Fruit fly (Drosophila melanogaster) whole organism, embryonic: ENCODE measurements around the gene Notum.
A peak's percentile ranks its signal among the peaks of the same experiment; 100 is the strongest.

ENCODE experiments used
- Awh ChIP-seq: fragments of 200-800 bp; sonication (Bioruptor generic); IDR thresholded peaks from 2 replicates; pipeline ENCODE4, ENCODE4 v1.3.6; 2022; ENCODE audit warnings: missing biosample characterization, missing genetic modification characterization
- CG10209 ChIP-seq: fragments of 200-800 bp; sonication (Bioruptor generic); optimal IDR thresholded peaks from 3 replicates; lab custom pipeline; 2017; ENCODE audit warnings: missing biosample characterization, mild to moderate bottlenecking, missing genetic modification characterization, missing genetic modification reagents
- CG10979 ChIP-seq: fragments of 200-800 bp; sonication (Bioruptor generic); optimal IDR thresholded peaks from 2 replicates; lab custom pipeline; 2018; ENCODE audit warnings: missing biosample characterization, mild to moderate bottlenecking, missing genetic modification characterization, moderate library complexity
- CG13296 ChIP-seq: fragments of 200-800 bp; sonication (Bioruptor generic); optimal IDR thresholded peaks from 3 replicates; lab custom pipeline; 2018; ENCODE audit warnings: missing biosample characterization, mild to moderate bottlenecking, missing genetic modification characterization
- CG13424 ChIP-seq: fragments of 200-800 bp; sonication (Bioruptor generic); optimal IDR thresholded peaks from 2 replicates; lab custom pipeline; 2019; ENCODE audit warnings: missing biosample characterization, mild to moderate bottlenecking, missing genetic modification characterization, moderate library complexity
- CG14667 ChIP-seq: fragments of 200-800 bp; sonication (Bioruptor generic); IDR thresholded peaks from 2 replicates; pipeline ENCODE4 v1.3.6; 2022; ENCODE audit warnings: missing biosample characterization, missing genetic modification characterization
- CG1529 ChIP-seq: fragments of 200-800 bp; sonication (Bioruptor generic); optimal IDR thresholded peaks from 3 replicates; lab custom pipeline; 2018; ENCODE audit warnings: missing biosample characterization, missing genetic modification characterization
- CG17829 ChIP-seq: fragments of 200-800 bp; optimal IDR thresholded peaks from 2 replicates; lab custom pipeline; 2019; ENCODE audit warnings: missing biosample characterization, mild to moderate bottlenecking, missing genetic modification characterization, moderate library complexity
- CG31441 ChIP-seq: fragments of 200-800 bp; sonication (Bioruptor generic); IDR thresholded peaks from 2 replicates; pipeline ENCODE4 v1.3.6; 2022; ENCODE audit warnings: missing biosample characterization, missing genetic modification characterization
- CG3407 ChIP-seq: fragments of 200-800 bp; sonication (Bioruptor generic); optimal IDR thresholded peaks from 2 replicates; lab custom pipeline; 2018; ENCODE audit warnings: missing biosample characterization, mild to moderate bottlenecking, missing genetic modification characterization
- CG5180 ChIP-seq: fragments of 200-800 bp; sonication (Bioruptor generic); optimal IDR thresholded peaks from 3 replicates; lab custom pipeline; 2017; ENCODE audit warnings: missing biosample characterization, missing genetic modification characterization, mild to moderate bottlenecking, moderate library complexity, missing genetic modification reagents
- CG6254 ChIP-seq: fragments of 200-800 bp; sonication (Bioruptor generic); optimal IDR thresholded peaks from 3 replicates; lab custom pipeline; 2017; ENCODE audit warnings: mild to moderate bottlenecking, missing biosample characterization, missing genetic modification reagents, missing genetic modification characterization
- CG6654 ChIP-seq: fragments of 200-800 bp; sonication (Bioruptor generic); optimal IDR thresholded peaks from 2 replicates; lab custom pipeline; 2017; ENCODE audit warnings: missing biosample characterization, mild to moderate bottlenecking, missing genetic modification characterization
- CG6791 ChIP-seq: fragments of 200-800 bp; sonication (Bioruptor generic); IDR thresholded peaks from 3 replicates; pipeline ENCODE4 v1.3.6; 2022; ENCODE audit warnings: missing biosample characterization, missing genetic modification characterization; ENCODE audit not compliant: partially characterized antibody
- CG6813 ChIP-seq: fragments of 200-800 bp; sonication (Bioruptor generic); optimal IDR thresholded peaks from 2 replicates; lab custom pipeline; 2017; ENCODE audit warnings: missing biosample characterization, missing genetic modification characterization, mild to moderate bottlenecking, moderate library complexity, missing genetic modification reagents
- CG7271 ChIP-seq: fragments of 200-800 bp; sonication (Bioruptor generic); optimal IDR thresholded peaks from 2 replicates; lab custom pipeline; 2018; ENCODE audit warnings: missing biosample characterization, mild to moderate bottlenecking, missing genetic modification characterization, moderate library complexity
- CG7556 ChIP-seq: fragments of 200-800 bp; sonication (Bioruptor generic); optimal IDR thresholded peaks from 2 replicates; lab custom pipeline; 2017; ENCODE audit warnings: missing biosample characterization, mild to moderate bottlenecking, missing genetic modification characterization
- CoRest ChIP-seq: fragments of 200-800 bp; sonication (Bioruptor generic); optimal IDR thresholded peaks from 3 replicates; lab custom pipeline; 2018; ENCODE audit warnings: missing biosample characterization, mild to moderate bottlenecking, missing genetic modification characterization, moderate library complexity
- E2f1 ChIP-seq: fragments of 200-800 bp; sonication (Bioruptor generic); IDR thresholded peaks from 2 replicates; pipeline ENCODE4 v1.3.6; 2022; ENCODE audit warnings: missing biosample characterization, missing genetic modification characterization
- HHEX ChIP-seq: fragments of 200-800 bp; sonication (Bioruptor generic); optimal IDR thresholded peaks from 3 replicates; lab custom pipeline; 2017; ENCODE audit warnings: missing biosample characterization, mild to moderate bottlenecking, missing genetic modification characterization, missing genetic modification reagents
- Hmr ChIP-seq: fragments of 200-800 bp; sonication (Bioruptor generic); optimal IDR thresholded peaks from 3 replicates; lab custom pipeline; 2017; ENCODE audit warnings: mild to moderate bottlenecking, missing biosample characterization, missing genetic modification reagents, missing genetic modification characterization
- Hr51 ChIP-seq, 2 experiments: fragments of 200-800 bp; sonication (Bioruptor generic); optimal IDR thresholded peaks; 2 replicates in 1 of 2; 3 replicates in 1 of 2; lab custom pipeline; 2016 to 2018; ENCODE audit warnings: missing biosample characterization in 2 of 2, missing genetic modification characterization in 2 of 2, mild to moderate bottlenecking in 1 of 2, moderate library complexity in 1 of 2
- Jarid2 ChIP-seq: fragments of 200-800 bp; sonication (Bioruptor generic); optimal IDR thresholded peaks from 3 replicates; lab custom pipeline; 2017; ENCODE audit warnings: mild to moderate bottlenecking, missing biosample characterization, missing genetic modification reagents, missing genetic modification characterization
- Ptx1 ChIP-seq: fragments of 200-800 bp; sonication (Bioruptor generic); IDR thresholded peaks from 2 replicates; pipeline ENCODE4 v1.3.6; 2022; ENCODE audit warnings: missing biosample characterization, missing genetic modification characterization
- Ssrp ChIP-seq: fragments of 200-800 bp; sonication (Bioruptor generic); optimal IDR thresholded peaks from 2 replicates; lab custom pipeline; 2018; ENCODE audit warnings: missing biosample characterization, mild to moderate bottlenecking, missing genetic modification characterization, moderate library complexity
- Stat92E ChIP-seq, 3 experiments: fragments of >200 bp in 2 of 3; fragments of 200-800 bp in 1 of 3; sonication (Bioruptor generic) in 1 of 3; optimal IDR thresholded peaks; 2 replicates each; lab custom pipeline; 2017 to 2019; ENCODE audit warnings: missing biosample characterization in 3 of 3, missing genetic modification characterization in 3 of 3, mild to moderate bottlenecking in 1 of 3, moderate library complexity in 1 of 3
- Taf1 ChIP-seq: fragments of 200-800 bp; sonication (Bioruptor generic); IDR thresholded peaks from 2 replicates; pipeline ENCODE4 v1.3.6; 2022; ENCODE audit warnings: missing biosample characterization, missing genetic modification characterization
- Xrp1 ChIP-seq: fragments of 200-800 bp; sonication (Bioruptor generic); IDR thresholded peaks from 2 replicates; pipeline ENCODE4 v1.3.6; 2022; ENCODE audit warnings: missing biosample characterization, missing genetic modification characterization
- crol ChIP-seq: fragments of 200-800 bp; sonication (Bioruptor generic); IDR thresholded peaks from 2 replicates; pipeline ENCODE4 v1.3.6; 2022; ENCODE audit warnings: missing biosample characterization, missing genetic modification characterization
- en ChIP-seq: fragments of 200-800 bp; sonication (Bioruptor generic); optimal IDR thresholded peaks from 2 replicates; lab custom pipeline; 2016; ENCODE audit warnings: missing biosample characterization, missing genetic modification characterization
- eyg ChIP-seq: fragments of 200-800 bp; sonication (Bioruptor generic); optimal IDR thresholded peaks from 3 replicates; lab custom pipeline; 2016; ENCODE audit warnings: missing biosample characterization, missing genetic modification characterization
- fd96Cb ChIP-seq: fragments of 200-800 bp; sonication (Bioruptor generic); optimal IDR thresholded peaks from 2 replicates; lab custom pipeline; 2018; ENCODE audit warnings: missing biosample characterization, mild to moderate bottlenecking, missing genetic modification characterization, moderate library complexity
- gfzf ChIP-seq: fragments of 200-800 bp; sonication (Bioruptor generic); optimal IDR thresholded peaks from 2 replicates; lab custom pipeline; 2016; ENCODE audit warnings: missing biosample characterization, mild to moderate bottlenecking, missing genetic modification characterization, moderate library complexity
- grn ChIP-seq: fragments of 200-800 bp; sonication (Bioruptor generic); optimal IDR thresholded peaks from 3 replicates; lab custom pipeline; 2017; ENCODE audit warnings: missing biosample characterization, missing genetic modification characterization
- inv ChIP-seq: fragments of 200-800 bp; sonication (Bioruptor generic); IDR thresholded peaks from 2 replicates; pipeline ENCODE4 v1.3.6; 2022; ENCODE audit warnings: missing biosample characterization, missing genetic modification characterization; ENCODE audit not compliant: partially characterized antibody
- jigr1 ChIP-seq: fragments of 200-800 bp; sonication (Bioruptor generic); IDR thresholded peaks from 3 replicates; pipeline ENCODE4 v1.3.6; 2022; ENCODE audit warnings: missing biosample characterization, missing genetic modification characterization
- knrl ChIP-seq: fragments of 200-800 bp; sonication (Bioruptor generic); IDR thresholded peaks from 3 replicates; pipeline ENCODE4 v1.3.6; 2022; ENCODE audit warnings: missing biosample characterization, missing genetic modification characterization; ENCODE audit not compliant: partially characterized antibody
- pan ChIP-seq, 4 experiments: fragments of >200 bp in 3 of 4; fragments of 200-800 bp in 1 of 4; sonication (Bioruptor generic) in 1 of 4; optimal IDR thresholded peaks in 3 of 4; IDR thresholded peaks in 1 of 4; 2 replicates each; pipeline versions ENCODE4 v1.3.6 to Lab custom; 2017 to 2022; ENCODE audit warnings: missing biosample characterization in 2 of 4, missing genetic modification characterization in 2 of 4, mixed read lengths in 1 of 4
- pum ChIP-seq: fragments of 200-800 bp; sonication (Bioruptor generic); optimal IDR thresholded peaks from 2 replicates; lab custom pipeline; 2016; ENCODE audit warnings: missing biosample characterization, missing genetic modification characterization
- row ChIP-seq: fragments of 200-800 bp; sonication (Bioruptor generic); IDR thresholded peaks from 3 replicates; pipeline ENCODE4 v1.3.6; 2022; ENCODE audit warnings: missing biosample characterization, missing genetic modification characterization
- salm ChIP-seq: fragments of 200-800 bp; sonication (Bioruptor generic); optimal IDR thresholded peaks from 2 replicates; lab custom pipeline; 2018; ENCODE audit warnings: missing biosample characterization, mild to moderate bottlenecking, missing genetic modification characterization
- sqz ChIP-seq: fragments of 200-800 bp; sonication (Bioruptor generic); optimal IDR thresholded peaks from 3 replicates; lab custom pipeline; 2018; ENCODE audit warnings: missing biosample characterization, mild to moderate bottlenecking, missing genetic modification characterization
- ssp ChIP-seq: fragments of 200-800 bp; sonication (Bioruptor generic); IDR thresholded peaks from 2 replicates; pipeline ENCODE4 v1.3.6; 2022; ENCODE audit warnings: missing biosample characterization, missing genetic modification characterization
- tgo ChIP-seq: fragments of 200-800 bp; sonication (Bioruptor generic); IDR thresholded peaks from 3 replicates; pipeline ENCODE4 v1.3.6; 2022; ENCODE audit warnings: missing biosample characterization, missing genetic modification characterization
- tio ChIP-seq: fragments of 200-800 bp; sonication (Bioruptor generic); optimal IDR thresholded peaks from 2 replicates; lab custom pipeline; 2017; ENCODE audit warnings: missing biosample characterization, missing genetic modification characterization, inconsistent platforms
- trem ChIP-seq: fragments of 200-800 bp; optimal IDR thresholded peaks from 3 replicates; lab custom pipeline; 2019; ENCODE audit warnings: missing biosample characterization, mild to moderate bottlenecking, missing genetic modification characterization, moderate library complexity
- zen2 ChIP-seq: fragments of 200-800 bp; sonication (Bioruptor generic); IDR thresholded peaks from 3 replicates; pipeline ENCODE4 v1.3.6; 2022; ENCODE audit warnings: missing biosample characterization, missing genetic modification characterization; ENCODE audit not compliant: partially characterized antibody

Notum gene

dm6 chr3L:16043045-16043781, 19.9 kb downstream of the Notum start (continued):
- peak; percentile 48 for TF ChIP-seq CG3407 (GFP tag; lab: Kevin White, UChicago)
- peak; percentile 71 for TF ChIP-seq Ssrp (tag; lab: Kevin White, UChicago)
- no peak for TF ChIP-seq pan (optimal IDR thresholded peaks at IDR 0.05; lab: Kevin White, UChicago)
- TF ChIP-seq pan (GFP tag; optimal IDR thresholded peaks at IDR 0.05 in 1 of 2, IDR thresholded peaks at IDR 0.05 in 1 of 2): peak in 1 of 2 experiments; percentile 31
- TF ChIP-seq CG31441 (GFP tag; lab: Robert Waterston, UW): peak; percentile 66
- peak; percentile 69 for TF ChIP-seq Xrp1
- peak; percentile 50; the same call in 1 of the 3 replicates for TF ChIP-seq CG6791 (GFP tag; lab: Robert Waterston, UW)
- no peak for TF ChIP-seq Taf1 (GFP tag; lab: Robert Waterston, UW)
- peak in 1 of 3 experiments; percentile 94 for TF ChIP-seq Stat92E (GFP tag; optimal IDR thresholded peaks at IDR 0.05; lab: Kevin White, UChicago)
- no peak for TF ChIP-seq CG14667 (GFP tag; lab: Robert Waterston, UW)
- TF ChIP-seq CG13424: peak; percentile 69
- no peak for TF ChIP-seq knrl (GFP tag; lab: Robert Waterston, UW)
- peak; percentile 21 for TF ChIP-seq salm (tag; lab: Kevin White, UChicago)
- no peak for TF ChIP-seq eyg (GFP tag; lab: Kevin White, UChicago)
- TF ChIP-seq CG10209 (GFP tag; lab: Kevin White, UChicago): peak; percentile 50
- TF ChIP-seq jigr1 (GFP tag; lab: Robert Waterston, UW): no peak
- TF ChIP-seq grn: peak; percentile 13
- peak; percentile 30 for TF ChIP-seq CG1529
- peak; percentile 68 for TF ChIP-seq fd96Cb (tag; lab: Kevin White, UChicago)
- peak; percentile 10 for TF ChIP-seq CG5180 (GFP tag; lab: Kevin White, UChicago)
- TF ChIP-seq Ptx1 (GFP tag; lab: Robert Waterston, UW): peak; percentile 51; the same call in 1 of the 2 replicates
- TF ChIP-seq inv (GFP tag; lab: Robert Waterston, UW): no peak
- no peak for TF ChIP-seq Jarid2
- TF ChIP-seq crol (GFP tag; lab: Robert Waterston, UW): peak; percentile 93
- peak; percentile 20 for TF ChIP-seq Hmr (GFP tag; lab: Kevin White, UChicago)
- no peak for TF ChIP-seq CG6654
- TF ChIP-seq zen2 (GFP tag; lab: Robert Waterston, UW): no peak
- TF ChIP-seq trem (tag; lab: Kevin White, UChicago): peak; percentile 51
- TF ChIP-seq ssp (GFP tag; lab: Robert Waterston, UW): no peak
- TF ChIP-seq CG7271 (tag; lab: Kevin White, UChicago): peak; percentile 13
- TF ChIP-seq CG6813 (GFP tag; lab: Kevin White, UChicago): peak; percentile 50
- peak; percentile 71 for TF ChIP-seq row (GFP tag; lab: Robert Waterston, UW)
- TF ChIP-seq CG7556: peak; percentile 14
- TF ChIP-seq pum (GFP tag; lab: Kevin White, UChicago): no peak
- TF ChIP-seq CoRest: peak; percentile 62
- TF ChIP-seq E2f1 (GFP tag; lab: Robert Waterston, UW): peak; percentile 44; the same call in 1 of the 2 replicates
- peak; percentile 37 for TF ChIP-seq CG6254 (GFP tag; lab: Kevin White, UChicago)
- TF ChIP-seq Hr51 (GFP tag; optimal IDR thresholded peaks at IDR 0.05; lab: Kevin White, UChicago): peak in 1 of 2 experiments; percentile 51
- TF ChIP-seq CG17829 (tag; lab: Kevin White, UChicago): peak; percentile 68
- no peak for TF ChIP-seq Awh (GFP tag; lab: Robert Waterston, UW)
- TF ChIP-seq CG13296: peak; percentile 42
- TF ChIP-seq gfzf (GFP tag; lab: Kevin White, UChicago): no peak
- TF ChIP-seq tgo (GFP tag; lab: Robert Waterston, UW): 0 out of 3 replicates have a peak, but pooled peaks have one; percentile 21
- TF ChIP-seq HHEX (GFP tag; lab: Kevin White, UChicago): peak; percentile 49
- TF ChIP-seq en (GFP tag; lab: Kevin White, UChicago): no peak
- TF ChIP-seq CG10979 (tag; lab: Kevin White, UChicago): peak; percentile 62
- no peak for TF ChIP-seq tio (GFP tag; lab: Kevin White, UChicago)
- TF ChIP-seq sqz (GFP tag; lab: Kevin White, UChicago): peak; percentile 96
